Worm (Caenorhabditis elegans): Measurements from ENCODE around the gene hecd-1.
A peak's percentile ranks its signal among the peaks of the same experiment; 100 is the strongest.

Gene hecd-1

DNA sequence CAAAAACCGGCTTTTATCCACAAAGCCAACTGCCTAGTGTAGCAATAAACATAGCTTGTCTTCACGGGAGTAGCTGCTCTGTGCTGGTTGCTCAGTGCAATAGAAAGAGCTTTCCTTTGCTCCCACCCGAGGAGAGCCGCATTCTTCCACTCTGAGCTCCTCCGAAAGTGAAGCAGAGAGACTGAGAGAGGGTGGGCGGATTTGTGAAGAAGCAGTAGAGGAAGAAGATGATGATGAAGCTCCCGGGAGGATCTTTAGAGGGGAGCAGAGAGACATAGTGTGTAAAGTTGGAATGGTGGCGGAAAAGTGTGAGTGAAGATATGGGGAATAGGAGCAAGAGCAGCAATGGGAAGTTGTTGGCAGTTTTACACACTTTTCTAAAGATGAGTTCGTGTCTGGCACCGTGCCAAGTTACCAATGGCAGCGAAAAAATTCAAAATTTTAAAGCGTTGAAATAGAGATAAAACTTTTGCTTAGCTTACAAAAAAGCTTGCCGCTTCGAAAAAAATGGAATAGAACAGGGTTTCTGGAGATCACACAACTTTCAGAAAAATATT, 45.9 kb downstream of the hecd-1 start, which contains the start of gene ZC477.4:
Gene ZC477.4, minus strand, starts transcription at position 276 of the 557 bp plus-strand sequence.
- no peak for TF ChIP-seq C08G9.2 (tag; optimal IDR thresholded peaks at IDR 0.05)
- peak; percentile 4 for TF ChIP-seq unc-42 (tag; optimal IDR thresholded peaks at IDR 0.05)
- no peak for TF ChIP-seq Y22D7AL.16 (tag; optimal IDR thresholded peaks at IDR 0.05)
- TF ChIP-seq rnt-1 (tag; optimal IDR thresholded peaks at IDR 0.05) = peak; percentile 77
- TF ChIP-seq elt-4 (tag; optimal IDR thresholded peaks at IDR 0.05) = no peak
- TF ChIP-seq dve-1 (tag; optimal IDR thresholded peaks at IDR 0.05) = no peak
- TF ChIP-seq odd-2 (tag; optimal IDR thresholded peaks at IDR 0.05) = no peak
- TF ChIP-seq hlh-15 (tag; optimal IDR thresholded peaks at IDR 0.05) = no peak
- TF ChIP-seq ceh-22 (tag; optimal IDR thresholded peaks at IDR 0.05) = no peak
- TF ChIP-seq ceh-6 (GFP tag; optimal IDR thresholded peaks at IDR 0.05) = no peak
- no peak for TF ChIP-seq hlh-30 (tag; optimal IDR thresholded peaks at IDR 0.05; ENCODE audit: insufficient read depth)
- TF ChIP-seq pag-3 (tag; optimal IDR thresholded peaks at IDR 0.05; ENCODE audit: borderline replicate concordance) = no peak
- no peak for TF ChIP-seq sox-2 (GFP tag; IDR thresholded peaks at IDR 0.05)
- TF ChIP-seq lim-6 (tag; optimal IDR thresholded peaks at IDR 0.05) = no peak
- TF ChIP-seq hlh-6 (tag; optimal IDR thresholded peaks at IDR 0.05) = peak; percentile 55
- TF ChIP-seq ceh-31 (tag; optimal IDR thresholded peaks at IDR 0.05) = peak; percentile 7
- no peak for TF ChIP-seq nhr-11 (tag; optimal IDR thresholded peaks at IDR 0.05)
- TF ChIP-seq mec-3 (tag; optimal IDR thresholded peaks at IDR 0.05; ENCODE audit: borderline replicate concordance) = no peak
- no peak for TF ChIP-seq unc-86 (tag; optimal IDR thresholded peaks at IDR 0.05)
- no peak for TF ChIP-seq eyg-1 (tag; optimal IDR thresholded peaks at IDR 0.05)
- peak; percentile 7 for TF ChIP-seq ceh-14 (tag; optimal IDR thresholded peaks at IDR 0.05)
- no peak for TF ChIP-seq fax-1 (tag; optimal IDR thresholded peaks at IDR 0.05)
- TF ChIP-seq tbx-7 (tag; optimal IDR thresholded peaks at IDR 0.05) = no peak
- peak; percentile 56 for TF ChIP-seq nfya-1 (tag; optimal IDR thresholded peaks at IDR 0.05)
- TF ChIP-seq tbx-2 (tag; optimal IDR thresholded peaks at IDR 0.05) = peak; percentile 65
- TF ChIP-seq fkh-6 (tag; optimal IDR thresholded peaks at IDR 0.05) = no peak
- TF ChIP-seq sdc-2 (tag; optimal IDR thresholded peaks at IDR 0.05) = no peak
- TF ChIP-seq pat-9 (tag; optimal IDR thresholded peaks at IDR 0.05) = peak; percentile 74
- peak; percentile 9 for TF ChIP-seq ama-1 (optimal IDR thresholded peaks at IDR 0.05)
- TF ChIP-seq ets-4 (tag; optimal IDR thresholded peaks at IDR 0.05) = no peak
- TF ChIP-seq K09A11.1 (tag; optimal IDR thresholded peaks at IDR 0.05; ENCODE audit: insufficient read depth) = no peak
- peak; percentile 19 for TF ChIP-seq F13H6.1 (tag; optimal IDR thresholded peaks at IDR 0.05)
- TF ChIP-seq hlh-8 (tag; optimal IDR thresholded peaks at IDR 0.05) = peak; percentile 19
- no peak for TF ChIP-seq lin-11 (tag; optimal IDR thresholded peaks at IDR 0.05)
- no peak for TF ChIP-seq elt-2 (tag; optimal IDR thresholded peaks at IDR 0.05)
- no peak for TF ChIP-seq pros-1 (tag; optimal IDR thresholded peaks at IDR 0.05)
- peak; percentile 89 for TF ChIP-seq ceh-18 (tag; optimal IDR thresholded peaks at IDR 0.05)
- TF ChIP-seq ceh-9 (tag; optimal IDR thresholded peaks at IDR 0.05) = no peak
- peak; percentile 72 for TF ChIP-seq unc-55 (GFP tag; optimal IDR thresholded peaks at IDR 0.05)
- no peak for TF ChIP-seq syd-9 (tag; optimal IDR thresholded peaks at IDR 0.05)
- TF ChIP-seq sox-4 (tag; optimal IDR thresholded peaks at IDR 0.05) = no peak
- no peak for TF ChIP-seq ttx-3 (tag; optimal IDR thresholded peaks at IDR 0.05)
- TF ChIP-seq che-1 (tag; optimal IDR thresholded peaks at IDR 0.05) = no peak
- peak; percentile 25 for TF ChIP-seq ceh-34 (tag; optimal IDR thresholded peaks at IDR 0.05)
- no peak for TF ChIP-seq ceh-24 (tag; optimal IDR thresholded peaks at IDR 0.05)
- no peak; the same call in 1 of the 2 replicates for TF ChIP-seq unc-3 (GFP tag; conservative IDR thresholded peaks at IDR 0.05)
- no peak for TF ChIP-seq unc-3 (tag; optimal IDR thresholded peaks at IDR 0.05)

Measured in whole organism, late embryonic.